Fruit fly (Drosophila melanogaster) whole organism, pupa: Measurements from ENCODE around the gene Scm.
A peak's percentile ranks its signal among the peaks of the same experiment; 100 is the strongest.

ENCODE experiments used
- CG10348 ChIP-seq: fragments of 200-800 bp; sonication (Bioruptor generic); IDR thresholded peaks from 2 replicates; pipeline ENCODE4 v1.3.6; 2022; ENCODE audit warnings: missing biosample characterization, missing genetic modification characterization
- CG12605 ChIP-seq: fragments of 200-800 bp; sonication (Bioruptor generic); IDR thresholded peaks from 2 replicates; pipeline ENCODE4 v1.3.6; 2022; ENCODE audit warnings: missing biosample characterization, missing genetic modification characterization
- CG13204 ChIP-seq: fragments of 200-800 bp; sonication (Bioruptor generic); optimal IDR thresholded peaks from 2 replicates; lab custom pipeline; 2018; ENCODE audit warnings: missing biosample characterization, mild to moderate bottlenecking, missing genetic modification characterization, moderate library complexity
- CG14655 ChIP-seq: fragments of 200-800 bp; sonication (Bioruptor generic); optimal IDR thresholded peaks from 3 replicates; lab custom pipeline; 2017; ENCODE audit warnings: mild to moderate bottlenecking, missing biosample characterization, missing genetic modification reagents, missing genetic modification characterization
- CG15710 ChIP-seq: fragments of 200-800 bp; sonication (Bioruptor generic); optimal IDR thresholded peaks from 2 replicates; lab custom pipeline; 2018; ENCODE audit warnings: missing biosample characterization, mild to moderate bottlenecking, missing genetic modification characterization, moderate library complexity
- CG17806 ChIP-seq: fragments of 200-800 bp; sonication (Bioruptor generic); optimal IDR thresholded peaks from 2 replicates; lab custom pipeline; 2018; ENCODE audit warnings: missing biosample characterization, mild to moderate bottlenecking, missing genetic modification characterization, moderate library complexity
- CG32121 ChIP-seq: fragments of 200-800 bp; sonication (Bioruptor generic); IDR thresholded peaks from 2 replicates; pipeline ENCODE4 v1.3.6; 2022; ENCODE audit warnings: missing biosample characterization, missing genetic modification characterization
- CG34367 ChIP-seq: fragments of 200-800 bp; sonication (Bioruptor generic); optimal IDR thresholded peaks from 2 replicates; lab custom pipeline; 2018; ENCODE audit warnings: missing biosample characterization, mild to moderate bottlenecking, missing genetic modification characterization
- CG4496 ChIP-seq: fragments of 200-800 bp; sonication (Bioruptor generic); IDR thresholded peaks from 3 replicates; pipeline ENCODE4 v1.3.6; 2022; ENCODE audit warnings: missing biosample characterization, missing genetic modification characterization
- CG8159 ChIP-seq: fragments of 200-800 bp; sonication (Bioruptor generic); optimal IDR thresholded peaks from 3 replicates; lab custom pipeline; 2018; ENCODE audit warnings: missing biosample characterization, mild to moderate bottlenecking, missing genetic modification characterization, moderate library complexity
- CG8301 ChIP-seq: fragments of 200-800 bp; sonication (Bioruptor generic); optimal IDR thresholded peaks from 2 replicates; lab custom pipeline; 2018; ENCODE audit warnings: missing biosample characterization, mild to moderate bottlenecking, missing genetic modification characterization
- CG9948 ChIP-seq: fragments of 200-800 bp; sonication (Bioruptor generic); optimal IDR thresholded peaks from 2 replicates; lab custom pipeline; 2018; ENCODE audit warnings: missing biosample characterization, mild to moderate bottlenecking, missing genetic modification characterization, moderate library complexity
- D1 ChIP-seq: fragments of 200-800 bp; sonication (Bioruptor generic); optimal IDR thresholded peaks from 2 replicates; lab custom pipeline; 2018; ENCODE audit warnings: missing biosample characterization, mild to moderate bottlenecking, missing genetic modification characterization, moderate library complexity
- EcR ChIP-seq: fragments of 200-800 bp; sonication (Bioruptor generic); optimal IDR thresholded peaks from 3 replicates; lab custom pipeline; 2019; ENCODE audit warnings: missing biosample characterization, missing genetic modification characterization, mild to moderate bottlenecking, moderate library complexity, missing genetic modification reagents
- Ets98B ChIP-seq: fragments of 200-800 bp; sonication (Bioruptor generic); IDR thresholded peaks from 2 replicates; pipeline ENCODE4 v1.3.6; 2022; ENCODE audit warnings: missing biosample characterization, missing genetic modification characterization
- Pif1A ChIP-seq: fragments of 200-800 bp; sonication (Bioruptor generic); optimal IDR thresholded peaks from 3 replicates; lab custom pipeline; 2016; ENCODE audit warnings: missing biosample characterization, missing genetic modification characterization
- Pif1B ChIP-seq: fragments of 200-800 bp; sonication (Bioruptor generic); optimal IDR thresholded peaks from 3 replicates; lab custom pipeline; 2016; ENCODE audit warnings: missing biosample characterization, missing genetic modification characterization
- Snoo ChIP-seq: fragments of 200-800 bp; sonication (Bioruptor generic); optimal IDR thresholded peaks from 3 replicates; lab custom pipeline; 2017; ENCODE audit warnings: missing biosample characterization, mild to moderate bottlenecking, missing genetic modification characterization, inconsistent platforms
- fd96Ca ChIP-seq: fragments of 200-800 bp; sonication (Bioruptor generic); IDR thresholded peaks from 3 replicates; pipeline ENCODE4 v1.3.6; 2022; ENCODE audit warnings: missing biosample characterization, missing genetic modification characterization
- gl ChIP-seq: fragments of 200-800 bp; sonication (Bioruptor generic); optimal IDR thresholded peaks from 2 replicates; lab custom pipeline; 2018; ENCODE audit warnings: missing biosample characterization, mild to moderate bottlenecking, missing genetic modification characterization
- rn ChIP-seq: fragments of 200-800 bp; sonication (Bioruptor generic); IDR thresholded peaks from 2 replicates; pipeline ENCODE4 v1.3.6; 2022; ENCODE audit warnings: missing biosample characterization, missing genetic modification characterization

The Scm gene

dm6 chr3R:9593408-9594250, 43.8 kb downstream of the Scm start:
- TF ChIP-seq CG13204 (GFP tag; lab: Kevin White, UChicago) (peak; percentile 35), CG32121 (GFP tag; lab: Robert Waterston, UW) (peak; percentile 81), fd96Ca (GFP tag; lab: Robert Waterston, UW) (0 out of 3 replicates have a peak, but pooled peaks have one; percentile 37), rn (peak; percentile 62), CG12605 (GFP tag; lab: Robert Waterston, UW) (peak; percentile 72), Snoo (tag; lab: Kevin White, UChicago) (no peak), CG17806 (peak; percentile 85), Pif1A (GFP tag; lab: Kevin White, UChicago) (peak; percentile 62), CG9948 (tag; lab: Kevin White, UChicago) (peak; percentile 87), Pif1B (GFP tag; lab: Kevin White, UChicago) (peak; percentile 56), CG14655 (GFP tag; lab: Kevin White, UChicago) (peak; percentile 76), EcR (GFP tag; lab: Kevin White, UChicago) (no peak), CG34367 (peak; percentile 70), CG8159 (peak; percentile 85), Ets98B (GFP tag; lab: Robert Waterston, UW) (peak; percentile 73), gl (tag; lab: Kevin White, UChicago) (peak; percentile 48), D1 (tag; lab: Kevin White, UChicago) (no peak), CG10348 (GFP tag; lab: Robert Waterston, UW) (no peak), CG15710 (tag; lab: Kevin White, UChicago) (peak; percentile 84), CG4496 (GFP tag; lab: Robert Waterston, UW) (peak; percentile 81; the same call in 2 of the 3 replicates), CG8301 (tag; lab: Kevin White, UChicago) (peak; percentile 69)
- TF ChIP-seq, all 21 proteins: peak for 17

dm6 chr3R:9591769-9592388, 45.5 kb downstream of the Scm start:
- TF ChIP-seq EcR (GFP tag; lab: Kevin White, UChicago) (no peak), CG10348 (GFP tag; lab: Robert Waterston, UW) (no peak), CG14655 (GFP tag; lab: Kevin White, UChicago) (no peak), gl (tag; lab: Kevin White, UChicago) (no peak), rn (no peak), Pif1A (GFP tag; lab: Kevin White, UChicago) (no peak), Pif1B (GFP tag; lab: Kevin White, UChicago) (no peak), CG13204 (GFP tag; lab: Kevin White, UChicago) (no peak), fd96Ca (GFP tag; lab: Robert Waterston, UW) (no peak), D1 (tag; lab: Kevin White, UChicago) (no peak), CG32121 (GFP tag; lab: Robert Waterston, UW) (no peak), CG8301 (tag; lab: Kevin White, UChicago) (no peak), CG12605 (GFP tag; lab: Robert Waterston, UW) (no peak), CG8159 (no peak), Snoo (tag; lab: Kevin White, UChicago) (no peak), CG17806 (no peak), CG15710 (tag; lab: Kevin White, UChicago) (no peak), Ets98B (GFP tag; lab: Robert Waterston, UW) (no peak), CG34367 (no peak)
- TF ChIP-seq, all 21 proteins: peak for 0

dm6 chr3R:9590952-9591532, 46.4 kb downstream of the Scm start, which contains the start of the genes bocks and CG8312:
Gene bocks (minus strand): TSS chr3R:9591002.
Gene CG8312 (plus strand): TSS chr3R:9591309.
- TF ChIP-seq CG8159 (no peak), CG15710 (tag; lab: Kevin White, UChicago) (peak; percentile 3)

- TF ChIP-seq CG17806 (no peak), gl (tag; lab: Kevin White, UChicago) (no peak), CG34367 (peak; percentile 10), CG9948 (tag; lab: Kevin White, UChicago) (no peak), fd96Ca (GFP tag; lab: Robert Waterston, UW) (peak; percentile 71; the same call in 2 of the 3 replicates), CG10348 (GFP tag; lab: Robert Waterston, UW) (0 out of 2 replicates have a peak, but pooled peaks have one; percentile 20), Ets98B (GFP tag; lab: Robert Waterston, UW) (peak; percentile 54), CG15710 (tag; lab: Kevin White, UChicago) (peak; percentile 6), CG32121 (GFP tag; lab: Robert Waterston, UW) (peak; percentile 35; the same call in 1 of the 2 replicates), CG4496 (GFP tag; lab: Robert Waterston, UW) (peak; percentile 64; the same call in 2 of the 3 replicates)
Observed at dm6 chr3R:9586663-9587248, 50.7 kb downstream of the Scm start, which contains the start of gene P58IPK. Gene P58IPK (plus strand): TSS chr3R:9586942.
